Worm (Caenorhabditis elegans): Measurements from ENCODE around the gene D1022.4.

Gene D1022.4

ce11 chrII:7457210-7457609 is at the start of gene D1022.4:
D1022.4 (minus strand) TSS chrII:7457292.
- TF ChIP-seq lin-29 (GFP tag; IDR thresholded peaks at IDR 0.05): no peak
- no peak for TF ChIP-seq dmd-8 (GFP tag; IDR thresholded peaks at IDR 0.05)
- peak; percentile 69 for TF ChIP-seq nhr-28 (tag; optimal IDR thresholded peaks at IDR 0.05)
- TF ChIP-seq zfp-2 (tag; optimal IDR thresholded peaks at IDR 0.05): no peak
- peak; percentile 23 for TF ChIP-seq mes-2 (tag; optimal IDR thresholded peaks at IDR 0.05; ENCODE audit: poor library complexity, severe bottlenecking)
- TF ChIP-seq mdl-1 (tag; optimal IDR thresholded peaks at IDR 0.05): peak in 1 of 2 experiments; percentile 15
- TF ChIP-seq tag-97 (GFP tag; IDR thresholded peaks at IDR 0.05): no peak
- TF ChIP-seq hlh-11 (tag; optimal IDR thresholded peaks at IDR 0.05): peak; percentile 9
- no peak for TF ChIP-seq zip-11 (GFP tag; IDR thresholded peaks at IDR 0.05)
- TF ChIP-seq dmd-6 (GFP tag; IDR thresholded peaks at IDR 0.05): peak; percentile 58; the same call in 1 of the 2 replicates
- TF ChIP-seq daf-12 (tag; optimal IDR thresholded peaks at IDR 0.05): no peak
- peak; percentile 77 for TF ChIP-seq nhr-102 (tag; optimal IDR thresholded peaks at IDR 0.05)
- no peak for TF ChIP-seq ztf-7 (tag; optimal IDR thresholded peaks at IDR 0.05)
- peak in 1 of 2 experiments; percentile 32 for TF ChIP-seq lsy-2 (tag; optimal IDR thresholded peaks at IDR 0.05)
- TF ChIP-seq nhr-25 (tag; optimal IDR thresholded peaks at IDR 0.05; ENCODE audit: borderline replicate concordance, insufficient read depth): no peak
- TF ChIP-seq nhr-6 (tag; optimal IDR thresholded peaks at IDR 0.05): no peak
- TF ChIP-seq skn-1 (tag; optimal IDR thresholded peaks at IDR 0.05): no peak
- TF ChIP-seq hlh-30 (tag; optimal IDR thresholded peaks at IDR 0.05; ENCODE audit: insufficient read depth): peak; percentile 19
- TF ChIP-seq pqm-1 (tag; optimal IDR thresholded peaks at IDR 0.05): peak; percentile 37
- no peak for TF ChIP-seq daf-16 (GFP tag; optimal IDR thresholded peaks at IDR 0.05)
- peak; percentile 67 for TF ChIP-seq daf-16 (tag; optimal IDR thresholded peaks at IDR 0.05)
- TF ChIP-seq snpc-4 (tag; optimal IDR thresholded peaks at IDR 0.05): no peak
- TF ChIP-seq Y5F2A.4 (GFP tag; optimal IDR thresholded peaks at IDR 0.05): no peak
- TF ChIP-seq dve-1 (tag; optimal IDR thresholded peaks at IDR 0.05; ENCODE audit: insufficient read depth): peak; percentile 53

DNA sequence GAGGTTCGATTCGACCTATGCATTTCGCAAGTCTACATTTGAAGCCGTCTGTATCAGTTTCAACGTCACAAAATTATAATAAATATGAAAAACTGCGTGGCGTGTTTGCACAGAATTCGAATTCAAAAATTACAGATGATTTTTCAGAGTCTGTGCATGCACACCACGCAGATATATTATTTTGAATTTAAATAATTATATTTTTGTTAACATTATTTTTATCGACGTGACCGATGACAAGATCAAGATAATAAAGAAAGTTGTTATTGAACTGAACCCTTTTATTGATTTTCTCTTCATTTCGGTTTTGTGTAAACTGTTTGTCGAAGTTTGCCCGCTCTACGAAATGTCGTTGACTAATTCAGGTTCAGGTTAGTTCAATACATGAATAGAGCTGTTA is 47.9 kb upstream of the D1022.4 start, which contains the start of gene C28F5.1:
TSS of gene C28F5.1 (plus strand) at position 301 of the 400 bp plus-strand sequence.
- TF ChIP-seq hlh-30 (tag; optimal IDR thresholded peaks at IDR 0.05; ENCODE audit: insufficient read depth) (no peak), unc-39 (tag; optimal IDR thresholded peaks at IDR 0.05) (no peak), snpc-1.2 (GFP tag; IDR thresholded peaks at IDR 0.05) (no peak), zfp-2 (tag; optimal IDR thresholded peaks at IDR 0.05) (no peak), lin-13 (GFP tag; optimal IDR thresholded peaks at IDR 0.05) (no peak), hmg-1.1 (GFP tag; IDR thresholded peaks at IDR 0.05) (no peak), mdt-29 (GFP tag; IDR thresholded peaks at IDR 0.05) (no peak), nhr-102 (tag; optimal IDR thresholded peaks at IDR 0.05) (no peak), jun-1 (tag; optimal IDR thresholded peaks at IDR 0.05) (no peak), cey-2 (tag; optimal IDR thresholded peaks at IDR 0.05; ENCODE audit: borderline replicate concordance, insufficient read depth) (no peak), dpl-1 (GFP tag; optimal IDR thresholded peaks at IDR 0.05) (no peak), arid-1 (GFP tag; conservative IDR thresholded peaks at IDR 0.05) (no peak), fos-1 (tag; optimal IDR thresholded peaks at IDR 0.05) (no peak)

DNA sequence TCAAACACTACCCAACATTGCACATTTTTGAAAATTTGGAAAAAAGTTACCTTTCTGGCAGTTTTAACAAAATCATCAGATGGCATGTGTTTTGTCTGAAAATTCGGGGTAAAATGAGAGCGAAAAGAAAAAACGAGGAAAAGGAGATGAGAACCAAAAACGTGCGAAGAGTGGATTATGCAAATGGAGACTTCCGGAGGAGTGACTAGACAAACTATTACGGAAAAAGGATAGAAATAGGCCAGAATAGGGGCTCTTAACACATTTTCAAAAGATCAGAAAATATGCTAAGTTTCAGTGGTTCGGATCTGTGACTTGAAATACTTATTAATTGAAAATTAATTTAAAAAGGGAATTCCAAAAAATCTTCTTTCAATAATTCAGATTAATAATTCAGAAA is 42.3 kb upstream of the D1022.4 start, which contains the start of gene srab-14:
TSS of gene srab-14 (minus strand) at position 101 of the 400 bp plus-strand sequence.
- no peak for TF ChIP-seq ceh-62 (tag; optimal IDR thresholded peaks at IDR 0.05)
- no peak for TF ChIP-seq Y105C5A.15 (GFP tag; IDR thresholded peaks at IDR 0.05)
- no peak for TF ChIP-seq ceh-20 (GFP tag; IDR thresholded peaks at IDR 0.05)

- TF ChIP-seq nhr-11 (tag; optimal IDR thresholded peaks at IDR 0.05): no peak
- TF ChIP-seq hlh-30 (tag; optimal IDR thresholded peaks at IDR 0.05; ENCODE audit: insufficient read depth): peak; percentile 42
- peak in 1 of 2 experiments; percentile 85 for TF ChIP-seq unc-62 (GFP tag; optimal IDR thresholded peaks at IDR 0.05 in 1 of 2)
- TF ChIP-seq unc-62 (tag; optimal IDR thresholded peaks at IDR 0.05): no peak
Observed at ce11 chrII:7496070-7496469, 39.0 kb upstream of the D1022.4 start, which contains the start of gene spi-1. spi-1 (plus strand) TSS chrII:7496247.
